Worm (Caenorhabditis elegans) whole organism, L1 larva: ENCODE data around the gene M151.1.

Source experiments
- lir-3 ChIP-seq: sonication (generic microtip); optimal IDR thresholded peaks from 2 replicates; lab custom pipeline; 2016; ENCODE audit warnings: mild to moderate bottlenecking, missing genetic modification characterization, moderate library complexity, missing compliant biosample characterization; ENCODE audit not compliant: poor library complexity
- lsy-2 ChIP-seq, 2 experiments: fragments of 150-350 bp; optimal IDR thresholded peaks; 2 replicates each; lab custom pipeline; 2014; ENCODE audit warnings: missing biosample characterization in 2 of 2, missing genetic modification characterization in 2 of 2
- mep-1 ChIP-seq: fragments of 150-350 bp; optimal IDR thresholded peaks from 2 replicates; lab custom pipeline; 2014; ENCODE audit warnings: missing biosample characterization, missing genetic modification characterization
- nhr-20 ChIP-seq: sonication (generic microtip); optimal IDR thresholded peaks from 2 replicates; lab custom pipeline; 2016; ENCODE audit warnings: mild to moderate bottlenecking, missing genetic modification characterization, missing compliant biosample characterization
- nhr-76 ChIP-seq: sonication (generic microtip); optimal IDR thresholded peaks from 2 replicates; lab custom pipeline; 2017; ENCODE audit warnings: missing biosample characterization, missing genetic modification characterization
- pqm-1 ChIP-seq: sonication (generic microtip); optimal IDR thresholded peaks from 3 replicates; lab custom pipeline; 2017; ENCODE audit warnings: missing biosample characterization, missing genetic modification characterization
- ztf-11 ChIP-seq, 2 experiments: sonication (generic microtip); optimal IDR thresholded peaks; 2 replicates each; lab custom pipeline; 2016 to 2017; ENCODE audit warnings: missing genetic modification characterization in 2 of 2, missing biosample characterization in 1 of 2, missing compliant biosample characterization in 1 of 2

DNA sequence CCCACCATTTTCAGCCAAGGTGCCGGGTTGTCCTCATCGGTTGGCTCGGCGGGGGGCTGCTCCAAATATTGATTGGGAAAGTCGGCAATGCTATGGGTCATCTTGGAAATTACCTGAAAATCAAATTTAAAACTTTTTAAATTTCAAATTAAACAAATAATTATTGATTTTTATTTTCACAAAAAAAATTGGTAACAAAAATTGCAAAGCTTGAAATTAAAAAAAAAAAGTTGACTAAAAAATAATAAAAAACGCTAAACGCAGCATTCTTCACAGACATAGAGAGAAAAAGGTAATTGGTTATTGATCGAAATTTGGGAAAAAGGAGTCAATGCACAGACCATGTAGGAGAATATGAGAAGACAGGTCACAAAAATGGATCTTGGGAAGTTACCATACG, 42.6 kb upstream of the M151.1 start, which contains the start of gene Y49F6A.11:
- no peak for TF ChIP-seq pqm-1 (tag; lab: Kevin White, UChicago)
- no peak for TF ChIP-seq lsy-2 (tag; optimal IDR thresholded peaks at IDR 0.05; lab: Kevin White, UChicago)
- TF ChIP-seq nhr-20 (tag; lab: Kevin White, UChicago), result no peak
- no peak for TF ChIP-seq nhr-76
- TF ChIP-seq mep-1, result no peak
- TF ChIP-seq ztf-11 (tag; optimal IDR thresholded peaks at IDR 0.05; lab: Kevin White, UChicago), result no peak
- no peak for TF ChIP-seq lir-3
